Worm (Caenorhabditis elegans) whole organism, mixed stage, embryonic: ENCODE results near the gene bath-21.
"Not testable (repeated sequence)": the region's sequence is repeated elsewhere in the genome, so short reads cannot be mapped to it uniquely, and the experiment has no call there.

ENCODE experiments used
- M03D4.4 ChIP-seq: sonication (generic microtip); optimal IDR thresholded peaks from 2 replicates; lab custom pipeline; 2017; ENCODE audit warnings: mild to moderate bottlenecking, missing genetic modification characterization, missing compliant biosample characterization
- bed-3 ChIP-seq: fragments of 200-800 bp; sonication (Bioruptor generic); optimal IDR thresholded peaks from 3 replicates; lab custom pipeline; 2018; ENCODE audit warnings: mild to moderate bottlenecking, missing genetic modification characterization, moderate library complexity, missing compliant biosample characterization
- blmp-1 ChIP-seq: fragments of 150-350 bp; optimal IDR thresholded peaks from 2 replicates; lab custom pipeline; 2014; ENCODE audit warnings: missing biosample characterization, missing genetic modification characterization
- ceh-39 ChIP-seq: fragments of 150-350 bp; optimal IDR thresholded peaks from 2 replicates; lab custom pipeline; 2014; ENCODE audit warnings: missing biosample characterization, missing genetic modification characterization
- ceh-43 ChIP-seq: fragments of 200-800 bp; sonication (Bioruptor generic); optimal IDR thresholded peaks from 2 replicates; lab custom pipeline; 2018; ENCODE audit warnings: mild to moderate bottlenecking, missing genetic modification characterization, moderate library complexity, missing compliant biosample characterization
- ceh-83 ChIP-seq: fragments of 200-800 bp; sonication (Bioruptor generic); optimal IDR thresholded peaks from 2 replicates; lab custom pipeline; 2018; ENCODE audit warnings: mild to moderate bottlenecking, missing genetic modification characterization, missing compliant biosample characterization
- ces-1 ChIP-seq: fragments of 150-350 bp; optimal IDR thresholded peaks from 2 replicates; lab custom pipeline; 2014; ENCODE audit warnings: missing biosample characterization, missing genetic modification reagents, missing genetic modification characterization
- cnd-1 ChIP-seq: fragments of 200-800 bp; sonication (Bioruptor generic); optimal IDR thresholded peaks from 2 replicates; lab custom pipeline; 2018; ENCODE audit warnings: mild to moderate bottlenecking, missing genetic modification characterization, missing compliant biosample characterization
- drap-1 ChIP-seq: fragments of 200-800 bp; sonication (Bioruptor generic); optimal IDR thresholded peaks from 3 replicates; lab custom pipeline; 2018; ENCODE audit warnings: mild to moderate bottlenecking, missing genetic modification characterization, missing compliant biosample characterization
- elt-1 ChIP-seq: sonication (generic microtip); optimal IDR thresholded peaks from 2 replicates; lab custom pipeline; 2017; ENCODE audit warnings: missing genetic modification characterization, mild to moderate bottlenecking, missing compliant biosample characterization, antibody characterized with exemption, moderate library complexity, borderline replicate concordance; ENCODE audit not compliant: insufficient read depth
- elt-3 ChIP-seq: fragments of 150-350 bp; optimal IDR thresholded peaks from 2 replicates; lab custom pipeline; 2014; ENCODE audit warnings: missing biosample characterization, missing genetic modification characterization
- ham-2 ChIP-seq: fragments of 200-800 bp; sonication (Bioruptor generic); optimal IDR thresholded peaks from 2 replicates; lab custom pipeline; 2018; ENCODE audit warnings: mild to moderate bottlenecking, missing genetic modification characterization, missing compliant biosample characterization
- hlh-1 ChIP-seq: fragments of 150-350 bp; optimal IDR thresholded peaks from 2 replicates; lab custom pipeline; 2014; ENCODE audit warnings: missing biosample characterization, missing genetic modification reagents, missing genetic modification characterization
- lin-13 ChIP-seq: fragments of 150-350 bp; optimal IDR thresholded peaks from 2 replicates; lab custom pipeline; 2014; ENCODE audit warnings: missing biosample characterization, missing genetic modification characterization
- lsy-2 ChIP-seq: fragments of 150-350 bp; optimal IDR thresholded peaks from 2 replicates; lab custom pipeline; 2014; ENCODE audit warnings: missing biosample characterization, missing genetic modification characterization
- mab-5 ChIP-seq: fragments of 150-350 bp; optimal IDR thresholded peaks from 2 replicates; lab custom pipeline; 2014; ENCODE audit warnings: missing biosample characterization, missing genetic modification characterization
- mep-1 ChIP-seq: fragments of 150-350 bp; optimal IDR thresholded peaks from 2 replicates; lab custom pipeline; 2017; ENCODE audit warnings: missing biosample characterization, missing genetic modification reagents, missing genetic modification characterization, inconsistent platforms
- mls-2 ChIP-seq: sonication (generic microtip); optimal IDR thresholded peaks from 2 replicates; lab custom pipeline; 2016; ENCODE audit warnings: mild to moderate bottlenecking, missing genetic modification characterization, moderate library complexity, missing compliant biosample characterization
- nhr-12 ChIP-seq: fragments of 150-350 bp; optimal IDR thresholded peaks from 2 replicates; lab custom pipeline; 2014; ENCODE audit warnings: missing biosample characterization, missing genetic modification characterization
- nhr-2 ChIP-seq: fragments of 150-350 bp; optimal IDR thresholded peaks from 2 replicates; lab custom pipeline; 2014; ENCODE audit warnings: missing biosample characterization, missing genetic modification characterization
- nhr-237 ChIP-seq: fragments of 150-350 bp; optimal IDR thresholded peaks from 2 replicates; lab custom pipeline; 2014; ENCODE audit warnings: missing biosample characterization, missing genetic modification characterization
- nhr-28 ChIP-seq: fragments of 150-350 bp; optimal IDR thresholded peaks from 2 replicates; lab custom pipeline; 2014; ENCODE audit warnings: missing biosample characterization, missing genetic modification characterization
- nhr-76 ChIP-seq: sonication (generic microtip); optimal IDR thresholded peaks from 2 replicates; lab custom pipeline; 2017; ENCODE audit warnings: missing biosample characterization, missing genetic modification characterization
- pha-4 ChIP-seq: fragments of 150-350 bp; optimal IDR thresholded peaks from 2 replicates; lab custom pipeline; 2018; ENCODE audit warnings: missing biosample characterization, missing genetic modification reagents, missing genetic modification characterization
- sem-2 ChIP-seq: fragments of 200-800 bp; sonication (Bioruptor generic); optimal IDR thresholded peaks from 2 replicates; lab custom pipeline; 2018; ENCODE audit warnings: mild to moderate bottlenecking, missing genetic modification characterization, missing compliant biosample characterization
- snpc-4 ChIP-seq: fragments of 150-350 bp; optimal IDR thresholded peaks from 2 replicates; lab custom pipeline; 2014; ENCODE audit warnings: missing biosample characterization, missing genetic modification characterization
- tbx-8 ChIP-seq: fragments of 200-800 bp; sonication (Bioruptor generic); optimal IDR thresholded peaks from 2 replicates; lab custom pipeline; 2018; ENCODE audit warnings: mild to moderate bottlenecking, missing genetic modification characterization, moderate library complexity, missing compliant biosample characterization
- unc-120 ChIP-seq: sonication (generic microtip); optimal IDR thresholded peaks from 2 replicates; lab custom pipeline; 2017; ENCODE audit warnings: missing genetic modification characterization, missing compliant biosample characterization; ENCODE audit not compliant: poor library complexity, severe bottlenecking
- unc-39 ChIP-seq: fragments of 150-350 bp; optimal IDR thresholded peaks from 2 replicates; lab custom pipeline; 2014; ENCODE audit warnings: missing biosample characterization, missing genetic modification characterization
- unc-62 ChIP-seq: fragments of 150-350 bp; optimal IDR thresholded peaks from 2 replicates; lab custom pipeline; 2014; ENCODE audit warnings: missing biosample characterization, missing genetic modification reagents, missing genetic modification characterization
- zip-8 ChIP-seq: fragments of 150-350 bp; optimal IDR thresholded peaks from 2 replicates; lab custom pipeline; 2014; ENCODE audit warnings: missing biosample characterization, missing genetic modification characterization
- ztf-11 ChIP-seq: fragments of 150-350 bp; optimal IDR thresholded peaks from 2 replicates; lab custom pipeline; 2014; ENCODE audit warnings: missing biosample characterization, missing genetic modification characterization

The bath-21 gene

DNA sequence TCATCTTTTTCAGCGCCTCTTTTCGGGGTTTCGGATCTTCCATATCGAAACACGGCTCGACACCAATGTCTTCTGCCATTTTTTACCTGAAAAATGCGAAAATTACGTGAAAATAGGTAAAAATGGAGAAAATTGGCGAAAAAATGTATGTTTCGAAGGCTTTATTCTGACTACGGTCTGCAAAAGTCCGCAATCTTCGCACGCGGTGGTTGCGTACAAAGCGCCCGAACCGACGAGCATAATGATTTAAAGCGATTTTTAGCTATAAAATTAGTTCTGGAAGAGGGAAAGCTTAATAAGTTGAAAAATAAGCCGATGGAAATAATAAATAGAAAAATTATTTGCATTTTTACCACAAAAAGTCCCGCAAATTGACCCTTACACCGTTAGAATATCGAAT is 32.6 kb upstream of the bath-21 start, which contains the start of gene F07E5.5:
TSS of gene F07E5.5 (minus strand) at position 86 of the 400 bp plus-strand sequence.
- TF ChIP-seq elt-1 (tag; lab: Kevin White, UChicago) (no peak), lsy-2 (tag; lab: Kevin White, UChicago) (peak; percentile 94), M03D4.4 (no peak), mls-2 (no peak), bed-3 (no peak), ces-1 (GFP tag; lab: Kevin White, UChicago) (peak; percentile 41), mep-1 (tag; lab: Kevin White, UChicago) (peak; percentile 37), nhr-28 (no peak), lin-13 (peak; percentile 62), nhr-76 (tag; lab: Kevin White, UChicago) (no peak), ceh-39 (tag; lab: Kevin White, UChicago) (no peak)

DNA sequence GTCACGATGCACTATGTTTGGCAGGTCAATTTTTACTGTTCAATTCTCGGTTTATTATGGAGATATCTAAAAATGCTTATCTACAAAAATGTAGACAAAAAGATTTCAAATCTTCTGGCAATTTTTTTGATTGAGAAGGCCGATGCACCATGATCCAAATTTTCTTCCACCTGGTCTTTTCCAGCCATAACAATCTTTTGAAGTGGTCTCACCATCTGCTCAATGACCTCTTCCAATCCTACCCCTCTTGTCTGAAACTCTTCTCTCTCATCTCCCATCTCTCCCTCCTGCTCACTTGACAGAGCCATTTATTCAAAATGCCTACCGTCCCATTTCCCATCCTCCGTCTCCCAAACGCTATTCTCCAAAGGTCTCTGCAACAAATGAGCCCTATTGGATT is 24.9 kb upstream of the bath-21 start, which contains the start of gene fbxb-35:
TSS of gene fbxb-35 (plus strand) at position 301 of the 400 bp plus-strand sequence.
- TF ChIP-seq cnd-1 (tag; lab: Kevin White, UChicago) (peak; percentile 51), ceh-39 (tag; lab: Kevin White, UChicago) (no peak)

DNA sequence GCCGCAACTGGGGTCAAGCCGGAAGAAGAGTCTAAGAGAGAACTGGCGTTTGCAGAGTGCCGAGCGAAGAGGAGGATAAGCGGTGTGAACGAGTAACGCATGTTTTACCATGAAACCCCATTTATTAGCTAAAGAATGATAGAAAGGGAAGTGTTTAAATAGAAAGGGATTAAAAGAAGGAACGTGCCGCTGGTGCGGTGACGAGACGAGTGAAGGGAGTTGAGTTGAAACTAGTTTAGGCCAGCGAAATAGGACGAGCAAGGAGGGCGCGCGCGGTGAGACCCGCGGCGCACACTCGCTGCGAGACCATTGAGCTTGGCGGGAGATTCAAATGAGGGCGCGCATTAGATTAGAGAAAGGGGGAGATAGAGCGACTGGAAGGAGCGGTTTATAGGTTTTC is 20.1 kb upstream of the bath-21 start, which contains the start of gene math-1:
TSS of gene math-1 (minus strand) at position 101 of the 400 bp plus-strand sequence.
- TF ChIP-seq blmp-1, cnd-1, hlh-1 (tag; lab: Kevin White, UChicago): not testable (repeated sequence)
- TF ChIP-seq, all 35 proteins: peak for 0; not testable (repeated sequence) for 35

DNA sequence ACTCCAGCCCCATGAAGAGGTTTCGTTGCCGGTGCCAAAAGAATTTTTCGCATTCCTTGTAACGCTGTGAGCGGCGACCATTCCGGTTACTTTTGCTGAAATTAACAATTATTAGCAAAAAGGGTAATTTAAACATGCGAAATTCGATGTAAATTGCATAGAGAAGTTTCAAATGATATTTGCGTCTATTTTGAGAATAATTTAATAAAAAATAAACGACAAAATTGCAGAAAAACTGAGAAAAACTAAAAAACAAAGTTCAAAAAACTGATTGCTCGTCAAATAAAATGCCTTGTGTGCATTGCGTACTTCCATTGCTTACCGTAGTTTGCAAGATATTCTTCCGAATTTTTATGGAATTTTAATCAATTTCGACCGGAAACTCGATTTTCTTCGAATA is 19.1 kb upstream of the bath-21 start, which contains the start of gene bath-24:
TSS of gene bath-24 (minus strand) at position 101 of the 400 bp plus-strand sequence.
- TF ChIP-seq unc-39 (tag; lab: Kevin White, UChicago) (no peak), tbx-8 (GFP tag; lab: Kevin White, UChicago) (no peak), drap-1 (GFP tag; lab: Kevin White, UChicago) (no peak), ces-1 (GFP tag; lab: Kevin White, UChicago) (no peak), unc-120 (no peak), nhr-76 (tag; lab: Kevin White, UChicago) (no peak), blmp-1 (tag; lab: Kevin White, UChicago) (no peak), sem-2 (GFP tag; lab: Kevin White, UChicago) (no peak), cnd-1 (tag; lab: Kevin White, UChicago) (no peak), M03D4.4 (no peak), nhr-12 (tag; lab: Kevin White, UChicago) (no peak), elt-3 (tag; lab: Kevin White, UChicago) (no peak), lsy-2 (tag; lab: Kevin White, UChicago) (no peak), ceh-39 (tag; lab: Kevin White, UChicago) (no peak), zip-8 (tag; lab: Kevin White, UChicago) (no peak), mab-5 (tag; lab: Kevin White, UChicago) (no peak), unc-62 (no peak), nhr-237 (tag; lab: Kevin White, UChicago) (no peak), bed-3 (no peak), ceh-83 (GFP tag; lab: Kevin White, UChicago) (no peak)

DNA sequence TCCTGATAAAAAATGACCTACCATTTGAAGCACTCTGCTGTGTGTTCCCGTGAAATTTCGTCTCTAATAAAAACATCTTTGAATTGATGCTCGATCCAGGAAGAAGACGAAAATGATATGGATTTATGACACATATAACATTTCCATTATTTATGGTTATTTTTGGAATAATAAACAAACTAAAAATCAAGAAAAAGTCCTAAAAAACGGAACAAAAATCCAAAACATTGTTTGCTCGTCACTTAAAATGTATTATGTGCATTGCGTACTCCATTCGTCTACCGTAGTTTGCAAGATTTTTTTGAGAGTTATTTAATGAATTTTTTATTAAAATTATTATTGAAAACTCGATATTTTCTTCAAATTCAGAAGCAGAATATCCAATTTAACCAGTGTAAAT is 16.0 kb upstream of the bath-21 start, which contains the start of gene bath-20:
TSS of gene bath-20 (minus strand) at position 101 of the 400 bp plus-strand sequence.
- TF ChIP-seq ztf-11 (tag; lab: Kevin White, UChicago) (no peak), nhr-28 (no peak), ceh-39 (tag; lab: Kevin White, UChicago) (no peak), mab-5 (tag; lab: Kevin White, UChicago) (no peak), nhr-2 (no peak), M03D4.4 (no peak), lsy-2 (tag; lab: Kevin White, UChicago) (no peak), tbx-8 (GFP tag; lab: Kevin White, UChicago) (no peak), drap-1 (GFP tag; lab: Kevin White, UChicago) (no peak), snpc-4 (tag; lab: Kevin White, UChicago) (no peak)

DNA sequence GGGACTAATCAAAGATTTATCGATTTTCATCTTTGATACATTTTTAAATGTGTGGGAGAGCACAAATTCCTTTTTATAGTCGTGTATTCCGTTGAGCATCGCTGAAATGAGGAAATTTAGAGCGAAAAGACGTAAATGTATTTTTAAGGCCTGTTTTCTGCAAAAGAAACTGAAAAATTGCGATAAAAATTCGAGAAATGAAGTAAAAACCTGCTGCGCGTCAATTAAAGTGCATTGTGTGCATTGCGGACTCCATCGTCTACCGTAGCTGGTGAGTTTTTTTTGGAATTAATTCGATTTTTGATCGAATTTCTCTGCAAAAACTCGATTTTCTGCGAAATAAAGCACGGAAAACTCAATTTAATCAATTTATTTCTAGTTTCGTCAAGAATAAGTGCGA is 12.9 kb upstream of the bath-21 start, which contains the start of gene bath-19:
TSS of gene bath-19 (minus strand) at position 101 of the 400 bp plus-strand sequence.
- TF ChIP-seq elt-1 (tag; lab: Kevin White, UChicago) = no peak
- TF ChIP-seq pha-4 (tag; lab: Kevin White, UChicago) = no peak
- TF ChIP-seq unc-62 = no peak
- TF ChIP-seq ceh-43 (GFP tag; lab: Kevin White, UChicago) = no peak
- no peak for TF ChIP-seq nhr-12 (tag; lab: Kevin White, UChicago)
- TF ChIP-seq ham-2 = no peak
- no peak for TF ChIP-seq nhr-76 (tag; lab: Kevin White, UChicago)
- no peak for TF ChIP-seq lin-13
- no peak for TF ChIP-seq M03D4.4
- no peak for TF ChIP-seq mls-2
- no peak for TF ChIP-seq unc-39 (tag; lab: Kevin White, UChicago)
- TF ChIP-seq elt-3 (tag; lab: Kevin White, UChicago) = no peak
- TF ChIP-seq zip-8 (tag; lab: Kevin White, UChicago) = no peak
- TF ChIP-seq tbx-8 (GFP tag; lab: Kevin White, UChicago) = no peak
- TF ChIP-seq cnd-1 (tag; lab: Kevin White, UChicago) = no peak
- TF ChIP-seq hlh-1 (tag; lab: Kevin White, UChicago) = no peak
- TF ChIP-seq drap-1 (GFP tag; lab: Kevin White, UChicago) = no peak
- no peak for TF ChIP-seq mep-1 (tag; lab: Kevin White, UChicago)
- TF ChIP-seq nhr-2 = no peak
- no peak for TF ChIP-seq mab-5 (tag; lab: Kevin White, UChicago)
